Fruit fly (Drosophila melanogaster) whole organism, prepupa: ENCODE measurements around the gene Prosbeta7.

Experiments used
- CG10631 ChIP-seq: fragments of 200-800 bp; sonication (Bioruptor generic); optimal IDR thresholded peaks from 2 replicates; lab custom pipeline; 2016; ENCODE audit warnings: missing biosample characterization, missing genetic modification characterization
- CG10669 ChIP-seq: fragments of 200-800 bp; sonication (Bioruptor generic); optimal IDR thresholded peaks from 3 replicates; lab custom pipeline; 2018; ENCODE audit warnings: missing biosample characterization, mild to moderate bottlenecking, missing genetic modification characterization, moderate library complexity
- CG11294 ChIP-seq: fragments of 200-800 bp; sonication (Bioruptor generic); IDR thresholded peaks from 2 replicates; pipeline ENCODE4 v1.3.6; 2022; ENCODE audit warnings: missing biosample characterization, missing genetic modification characterization
- CG11762 ChIP-seq: fragments of 200-800 bp; sonication (Bioruptor generic); optimal IDR thresholded peaks from 3 replicates; lab custom pipeline; 2016; ENCODE audit warnings: missing biosample characterization, missing genetic modification characterization; ENCODE audit not compliant: insufficient read depth
- CG11902 ChIP-seq: fragments of 200-800 bp; sonication (Bioruptor generic); optimal IDR thresholded peaks from 3 replicates; lab custom pipeline; 2016; ENCODE audit warnings: missing biosample characterization, missing genetic modification characterization
- CG15336 ChIP-seq: fragments of 200-800 bp; sonication (Bioruptor generic); IDR thresholded peaks from 2 replicates; pipeline ENCODE4 v1.3.6; 2022; ENCODE audit warnings: missing biosample characterization, missing genetic modification characterization
- CG1621 ChIP-seq: fragments of 200-800 bp; sonication (Bioruptor generic); optimal IDR thresholded peaks from 3 replicates; lab custom pipeline; 2018; ENCODE audit warnings: missing biosample characterization, mild to moderate bottlenecking, missing genetic modification characterization
- CG16779 ChIP-seq: fragments of 200-800 bp; sonication (Bioruptor generic); optimal IDR thresholded peaks from 3 replicates; lab custom pipeline; 2017; ENCODE audit warnings: missing biosample characterization, mild to moderate bottlenecking, missing genetic modification characterization
- CG32006 ChIP-seq: fragments of 200-800 bp; sonication (Bioruptor generic); optimal IDR thresholded peaks from 3 replicates; lab custom pipeline; 2017; ENCODE audit warnings: missing biosample characterization, mild to moderate bottlenecking, missing genetic modification characterization
- CG6163 ChIP-seq: fragments of 200-800 bp; sonication (Bioruptor generic); IDR thresholded peaks from 3 replicates; pipeline ENCODE4 v1.3.6; 2022; ENCODE audit warnings: missing biosample characterization, missing genetic modification characterization
- CG6276 ChIP-seq: fragments of 200-800 bp; sonication (Bioruptor generic); optimal IDR thresholded peaks from 2 replicates; lab custom pipeline; 2017; ENCODE audit warnings: missing biosample characterization, mild to moderate bottlenecking, missing genetic modification characterization
- CG6792 ChIP-seq: fragments of 200-800 bp; sonication (Bioruptor generic); optimal IDR thresholded peaks from 3 replicates; lab custom pipeline; 2016; ENCODE audit warnings: missing biosample characterization, missing genetic modification characterization
- CG6854 ChIP-seq: fragments of 200-800 bp; sonication (Bioruptor generic); optimal IDR thresholded peaks from 2 replicates; lab custom pipeline; 2017; ENCODE audit warnings: missing biosample characterization, mild to moderate bottlenecking, missing genetic modification characterization
- CG7368 ChIP-seq: fragments of 200-800 bp; sonication (Bioruptor generic); optimal IDR thresholded peaks from 3 replicates; lab custom pipeline; 2016; ENCODE audit warnings: missing biosample characterization, missing genetic modification characterization
- CG8119 ChIP-seq: fragments of 200-800 bp; sonication (Bioruptor generic); IDR thresholded peaks from 3 replicates; pipeline ENCODE4 v1.3.6; 2022; ENCODE audit warnings: missing biosample characterization, missing genetic modification characterization
- CG8632 ChIP-seq: fragments of 200-800 bp; sonication (Bioruptor generic); optimal IDR thresholded peaks from 3 replicates; lab custom pipeline; 2016; ENCODE audit warnings: missing biosample characterization, missing genetic modification characterization
- CG9139 ChIP-seq: fragments of 200-800 bp; sonication (Bioruptor generic); optimal IDR thresholded peaks from 3 replicates; lab custom pipeline; 2017; ENCODE audit warnings: missing biosample characterization, mild to moderate bottlenecking, missing genetic modification characterization
- Eip75B ChIP-seq: fragments of 200-800 bp; sonication (Bioruptor generic); optimal IDR thresholded peaks from 3 replicates; lab custom pipeline; 2016; ENCODE audit warnings: missing biosample characterization, missing genetic modification characterization
- Eip78C ChIP-seq: fragments of 200-800 bp; sonication (Bioruptor generic); peaks from one replicate; lab custom pipeline; 2016; ENCODE audit warnings: missing biosample characterization, missing genetic modification characterization
- Eip93F ChIP-seq: fragments of 200-800 bp; sonication (Bioruptor generic); optimal IDR thresholded peaks from 2 replicates; lab custom pipeline; 2016; ENCODE audit warnings: missing biosample characterization, mild to moderate bottlenecking, missing genetic modification characterization
- Ets21C ChIP-seq: fragments of 200-800 bp; sonication (Bioruptor generic); optimal IDR thresholded peaks from 3 replicates; lab custom pipeline; 2016; ENCODE audit warnings: missing biosample characterization, missing genetic modification characterization
- Gug ChIP-seq: fragments of 200-800 bp; sonication (Bioruptor generic); IDR thresholded peaks from 2 replicates; pipeline ENCODE4 v1.3.6; 2022; ENCODE audit warnings: missing biosample characterization, missing genetic modification characterization
- Hr38 ChIP-seq: sonication (Bioruptor generic); optimal IDR thresholded peaks from 2 replicates; lab custom pipeline; 2016; ENCODE audit warnings: missing biosample characterization, missing genetic modification characterization
- Hr39 ChIP-seq: fragments of 200-800 bp; sonication (Bioruptor generic); optimal IDR thresholded peaks from 2 replicates; lab custom pipeline; 2016; ENCODE audit warnings: missing biosample characterization, missing genetic modification characterization
- Lpt ChIP-seq: fragments of 200-800 bp; sonication (Bioruptor generic); optimal IDR thresholded peaks from 3 replicates; lab custom pipeline; 2016; ENCODE audit warnings: missing biosample characterization, missing genetic modification characterization
- Met ChIP-seq: fragments of 200-800 bp; sonication (Bioruptor generic); optimal IDR thresholded peaks from 3 replicates; lab custom pipeline; 2016; ENCODE audit warnings: missing biosample characterization, missing genetic modification characterization
- OdsH ChIP-seq: fragments of 200-800 bp; sonication (Bioruptor generic); optimal IDR thresholded peaks from 3 replicates; lab custom pipeline; 2016; ENCODE audit warnings: missing biosample characterization, missing genetic modification characterization
- Sox102F ChIP-seq: fragments of 200-800 bp; sonication (Bioruptor generic); optimal IDR thresholded peaks from 2 replicates; lab custom pipeline; 2016; ENCODE audit warnings: missing biosample characterization, mild to moderate bottlenecking, missing genetic modification characterization
- Sox14 ChIP-seq: fragments of 200-800 bp; sonication (Bioruptor generic); optimal IDR thresholded peaks from 3 replicates; lab custom pipeline; 2016; ENCODE audit warnings: missing biosample characterization, missing genetic modification characterization
- Sox15 ChIP-seq: fragments of 200-800 bp; sonication (Bioruptor generic); optimal IDR thresholded peaks from 3 replicates; lab custom pipeline; 2016; ENCODE audit warnings: missing biosample characterization, missing genetic modification characterization
- achi ChIP-seq: fragments of 200-800 bp; sonication (Bioruptor generic); optimal IDR thresholded peaks from 3 replicates; lab custom pipeline; 2016; ENCODE audit warnings: missing biosample characterization, missing genetic modification characterization
- acj6 ChIP-seq: fragments of 200-800 bp; sonication (Bioruptor generic); optimal IDR thresholded peaks from 3 replicates; lab custom pipeline; 2016; ENCODE audit warnings: missing biosample characterization, missing genetic modification characterization
- dac ChIP-seq: fragments of 200-800 bp; sonication (Bioruptor generic); optimal IDR thresholded peaks from 2 replicates; lab custom pipeline; 2017; ENCODE audit warnings: missing biosample characterization, mild to moderate bottlenecking, missing genetic modification characterization
- dsx ChIP-seq: fragments of 200-800 bp; optimal IDR thresholded peaks from 3 replicates; lab custom pipeline; 2019; ENCODE audit warnings: missing biosample characterization, mild to moderate bottlenecking, missing genetic modification characterization, moderate library complexity; ENCODE audit not compliant: poor library complexity, severe bottlenecking
- eg ChIP-seq: fragments of 200-800 bp; sonication (Bioruptor generic); IDR thresholded peaks from 3 replicates; pipeline ENCODE4 v1.3.6; 2022; ENCODE audit warnings: missing biosample characterization, missing genetic modification characterization
- esn ChIP-seq: fragments of 200-800 bp; sonication (Bioruptor generic); optimal IDR thresholded peaks from 2 replicates; lab custom pipeline; 2016; ENCODE audit warnings: missing biosample characterization, mild to moderate bottlenecking, missing genetic modification characterization, moderate library complexity
- fd59A ChIP-seq: fragments of 200-800 bp; sonication (Bioruptor generic); optimal IDR thresholded peaks from 2 replicates; lab custom pipeline; 2017; ENCODE audit warnings: missing biosample characterization, mild to moderate bottlenecking, missing genetic modification characterization, missing genetic modification reagents
- lz ChIP-seq: fragments of 200-800 bp; sonication (Bioruptor generic); optimal IDR thresholded peaks from 3 replicates; lab custom pipeline; 2016; ENCODE audit warnings: missing biosample characterization, missing genetic modification characterization
- net ChIP-seq: fragments of 200-800 bp; sonication (Bioruptor generic); optimal IDR thresholded peaks from 3 replicates; lab custom pipeline; 2016; ENCODE audit warnings: missing biosample characterization, missing genetic modification characterization
- pdm3 ChIP-seq: fragments of 200-800 bp; sonication (Bioruptor generic); optimal IDR thresholded peaks from 3 replicates; lab custom pipeline; 2016; ENCODE audit warnings: missing biosample characterization, missing genetic modification characterization
- salr ChIP-seq, 2 experiments: fragments of 200-800 bp; sonication (Bioruptor generic); optimal IDR thresholded peaks; 3 replicates each; lab custom pipeline; 2016 to 2018; ENCODE audit warnings: missing biosample characterization in 2 of 2, missing genetic modification characterization in 2 of 2, mild to moderate bottlenecking in 1 of 2
- spab ChIP-seq: fragments of 200-800 bp; sonication (Bioruptor generic); optimal IDR thresholded peaks from 2 replicates; lab custom pipeline; 2017; ENCODE audit warnings: missing biosample characterization, mild to moderate bottlenecking, missing genetic modification characterization, missing genetic modification reagents
- ss ChIP-seq, 2 experiments: fragments of 200-800 bp; sonication (Bioruptor generic); optimal IDR thresholded peaks; 2 replicates in 1 of 2; 3 replicates in 1 of 2; lab custom pipeline; 2017 to 2018; ENCODE audit warnings: mild to moderate bottlenecking in 2 of 2, missing biosample characterization in 2 of 2, missing genetic modification characterization in 2 of 2, moderate library complexity in 1 of 2
- svp ChIP-seq: fragments of 200-800 bp; sonication (Bioruptor generic); peaks from one replicate; lab custom pipeline; 2016; ENCODE audit warnings: missing biosample characterization, missing genetic modification characterization
- topi ChIP-seq: fragments of 200-800 bp; sonication (Bioruptor generic); optimal IDR thresholded peaks from 3 replicates; lab custom pipeline; 2016; ENCODE audit warnings: missing biosample characterization, missing genetic modification characterization
- vri ChIP-seq: fragments of 200-800 bp; sonication (Bioruptor generic); optimal IDR thresholded peaks from 3 replicates; lab custom pipeline; 2016; ENCODE audit warnings: missing biosample characterization, mild to moderate bottlenecking, missing genetic modification characterization

The Prosbeta7 gene

DNA sequence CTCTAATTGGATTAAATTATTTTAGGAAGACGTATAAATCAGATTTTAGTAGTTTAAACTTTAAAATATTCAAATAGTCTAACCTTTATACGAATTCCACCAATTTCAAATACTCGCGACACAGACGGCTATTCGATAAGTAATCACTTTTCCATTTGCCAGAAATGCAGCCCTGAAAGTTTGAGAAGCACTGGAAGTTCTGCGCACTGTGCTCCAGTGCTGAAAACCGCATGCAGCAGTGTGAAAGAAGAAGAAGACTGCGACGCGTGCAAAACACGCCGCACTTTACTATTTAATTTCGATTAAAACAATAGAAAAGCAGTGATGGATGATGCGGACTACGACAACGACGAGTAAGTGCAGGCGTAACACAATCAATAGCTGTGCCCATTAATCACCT, 13.4 kb upstream of the Prosbeta7 start, which contains the start of gene Polr2F (continued):
- peak; percentile 66 for TF ChIP-seq Ets21C (GFP tag; lab: Kevin White, UChicago)
- TF ChIP-seq fd59A (GFP tag; lab: Kevin White, UChicago) = no peak
- peak; percentile 17 for TF ChIP-seq CG6854 (GFP tag; lab: Kevin White, UChicago)
- peak; percentile 55 for TF ChIP-seq Sox15
- TF ChIP-seq Eip93F = no peak
- TF ChIP-seq CG7368 (GFP tag; lab: Kevin White, UChicago) = no peak
- TF ChIP-seq Gug = peak; percentile 34; the same call in 1 of the 2 replicates
- peak; percentile 44; the same call in 1 of the 2 replicates for TF ChIP-seq CG11294 (GFP tag; lab: Robert Waterston, UW)
- no peak for TF ChIP-seq achi (GFP tag; lab: Kevin White, UChicago)
- TF ChIP-seq CG15336 (GFP tag; lab: Robert Waterston, UW) = no peak
- TF ChIP-seq Met = no peak
- TF ChIP-seq CG1621 (tag; lab: Kevin White, UChicago) = peak; percentile 32
- TF ChIP-seq dsx (GFP tag; lab: Kevin White, UChicago) = no peak
- peak; percentile 79 for TF ChIP-seq Eip78C
- no peak for TF ChIP-seq CG6792 (GFP tag; lab: Kevin White, UChicago)
- peak; percentile 65 for TF ChIP-seq acj6 (GFP tag; lab: Kevin White, UChicago)
- peak; percentile 58 for TF ChIP-seq CG11902
- TF ChIP-seq Hr38 (GFP tag; lab: Kevin White, UChicago) = peak; percentile 10
- no peak for TF ChIP-seq CG32006
- no peak for TF ChIP-seq OdsH (GFP tag; lab: Kevin White, UChicago)
- no peak for TF ChIP-seq CG9139 (GFP tag; lab: Kevin White, UChicago)
- no peak for TF ChIP-seq CG8632 (GFP tag; lab: Kevin White, UChicago)
- TF ChIP-seq svp = no peak
- no peak for TF ChIP-seq CG11762 (GFP tag; lab: Kevin White, UChicago)
- TF ChIP-seq spab (GFP tag; lab: Kevin White, UChicago) = no peak
- TF ChIP-seq Sox14 (GFP tag; lab: Kevin White, UChicago) = no peak
- no peak for TF ChIP-seq Sox102F (GFP tag; lab: Kevin White, UChicago)
- TF ChIP-seq Lpt (GFP tag; lab: Kevin White, UChicago) = peak; percentile 11
- TF ChIP-seq CG10631 = no peak
- TF ChIP-seq esn = peak; percentile 78
- TF ChIP-seq CG10669 = no peak
- TF ChIP-seq salr (GFP tag; optimal IDR thresholded peaks at IDR 0.05; lab: Kevin White, UChicago) = peak in 1 of 2 experiments; percentile 49
- TF ChIP-seq Eip75B = no peak
- no peak for TF ChIP-seq dac (GFP tag; lab: Kevin White, UChicago)

DNA sequence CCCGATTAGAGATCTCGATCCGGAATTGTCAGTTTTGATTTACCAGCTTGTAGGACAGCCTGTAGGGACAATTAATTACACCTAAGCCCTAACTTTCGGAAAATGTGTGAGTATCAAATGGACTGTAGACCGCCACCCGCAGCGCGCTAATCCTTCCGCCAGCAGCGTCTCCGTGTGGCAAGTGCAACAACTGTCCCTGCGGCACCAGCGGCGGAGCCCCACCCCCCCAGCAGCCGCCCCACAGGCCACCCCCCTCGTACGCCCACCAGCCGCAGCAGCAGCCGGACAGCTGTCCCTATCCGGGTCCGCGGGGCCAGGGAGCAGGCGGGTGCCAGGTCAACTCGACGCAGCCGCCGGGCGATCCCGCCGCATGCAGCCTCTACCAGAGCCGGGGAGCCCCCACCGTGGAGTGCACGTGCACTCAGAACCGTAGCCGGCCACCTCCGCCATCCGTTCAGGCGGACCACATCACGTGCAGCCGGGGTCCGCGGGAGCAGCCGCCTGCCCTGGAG, 11.4 kb upstream of the Prosbeta7 start, which contains the start of the genes CG31542 and CG34277:
Gene CG31542 (plus strand): TSS at position 51 of the 512 bp plus-strand sequence.
Gene CG34277 (plus strand): TSS at position 51 of the 512 bp plus-strand sequence.
- TF ChIP-seq CG6276 (GFP tag; lab: Kevin White, UChicago) (no peak), CG15336 (GFP tag; lab: Robert Waterston, UW) (no peak), CG11902 (no peak), CG16779 (tag; lab: Kevin White, UChicago) (no peak)
- TF ChIP-seq, all 60 proteins: peak for 0

DNA sequence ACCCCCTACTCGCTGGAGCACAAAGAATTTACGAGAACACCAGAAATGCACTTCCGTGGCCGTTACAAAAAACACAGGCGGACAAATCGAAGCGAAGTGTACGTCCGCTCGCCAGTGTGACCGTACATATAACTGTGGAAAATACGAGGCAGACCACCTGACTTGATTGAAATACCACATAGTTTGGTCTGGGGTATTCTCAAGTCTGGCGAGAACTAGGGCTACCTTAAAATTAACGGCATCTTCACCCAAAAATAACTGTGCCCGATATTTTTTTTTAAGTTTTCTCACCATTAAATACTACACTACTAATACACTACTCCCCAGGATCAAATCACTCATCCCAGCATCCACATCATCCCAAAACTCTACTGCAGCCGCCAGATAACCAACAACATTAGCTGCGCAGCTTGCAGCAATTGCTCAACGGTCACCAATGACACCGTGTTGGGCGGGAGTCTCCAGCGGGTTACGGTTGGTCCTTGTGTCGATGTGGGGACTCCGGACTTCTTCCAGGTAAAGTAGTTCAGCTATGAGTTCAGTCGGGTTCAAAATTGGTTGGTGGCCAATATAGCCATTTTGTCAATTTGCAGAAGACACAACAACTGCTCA, 10.1 kb upstream of the Prosbeta7 start, which contains the start of gene Cerk:
Gene Cerk (minus strand): TSS at position 137 of the 612 bp plus-strand sequence.
- TF ChIP-seq CG6854 (GFP tag; lab: Kevin White, UChicago) (peak; percentile 17), Hr39 (GFP tag; lab: Kevin White, UChicago) (peak; percentile 34), lz (GFP tag; lab: Kevin White, UChicago) (peak; percentile 3), CG6276 (GFP tag; lab: Kevin White, UChicago) (no peak), Sox14 (GFP tag; lab: Kevin White, UChicago) (peak; percentile 51), Met (no peak), CG6163 (GFP tag; lab: Robert Waterston, UW) (peak; percentile 56; the same call in 1 of the 3 replicates), pdm3 (no peak), CG16779 (tag; lab: Kevin White, UChicago) (no peak), CG15336 (GFP tag; lab: Robert Waterston, UW) (peak; percentile 36; the same call in 1 of the 2 replicates), Lpt (GFP tag; lab: Kevin White, UChicago) (no peak), ss (GFP tag; optimal IDR thresholded peaks at IDR 0.05; lab: Kevin White, UChicago) (peak in 1 of 2 experiments; percentile 10), topi (peak; percentile 13), vri (GFP tag; lab: Kevin White, UChicago) (no peak), acj6 (GFP tag; lab: Kevin White, UChicago) (no peak), CG8119 (GFP tag; lab: Robert Waterston, UW) (peak; percentile 30; the same call in 1 of the 3 replicates), achi (GFP tag; lab: Kevin White, UChicago) (no peak), net (GFP tag; lab: Kevin White, UChicago) (no peak), Gug (no peak), Eip78C (peak; percentile 26), CG7368 (GFP tag; lab: Kevin White, UChicago) (no peak), esn (no peak), eg (GFP tag; lab: Robert Waterston, UW) (peak; percentile 51; the same call in 2 of the 3 replicates)
